Worm (Caenorhabditis elegans) whole organism, L1 larva: ENCODE data around the gene K10B4.3.
"Not testable (repeated sequence)": the region's sequence is repeated elsewhere in the genome, so short reads cannot be mapped to it uniquely, and the experiment has no call there.

Source experiments
- F16B12.6 ChIP-seq: fragments of 150-350 bp; optimal IDR thresholded peaks from 2 replicates; lab custom pipeline; 2014; ENCODE audit warnings: missing biosample characterization, missing genetic modification characterization
- Y116A8C.19 ChIP-seq: sonication (generic microtip); optimal IDR thresholded peaks from 2 replicates; lab custom pipeline; 2016; ENCODE audit warnings: missing compliant biosample characterization, missing genetic modification characterization, borderline replicate concordance
- alr-1 ChIP-seq: fragments of 200-800 bp; sonication (Bioruptor generic); optimal IDR thresholded peaks from 2 replicates; lab custom pipeline; 2018; ENCODE audit warnings: borderline replicate concordance, mild to moderate bottlenecking, missing genetic modification characterization, missing compliant biosample characterization
- ama-1 ChIP-seq: fragments of 150-350 bp; optimal IDR thresholded peaks from 2 replicates; lab custom pipeline; 2014
- blmp-1 ChIP-seq: fragments of 150-350 bp; optimal IDR thresholded peaks from 2 replicates; lab custom pipeline; 2014; ENCODE audit warnings: missing biosample characterization, missing genetic modification characterization
- ceh-63 ChIP-seq: fragments of 200-800 bp; sonication (Bioruptor generic); optimal IDR thresholded peaks from 2 replicates; lab custom pipeline; 2018; ENCODE audit warnings: mild to moderate bottlenecking, missing genetic modification characterization, missing compliant biosample characterization
- ceh-88 ChIP-seq: fragments of 200-800 bp; sonication (Bioruptor generic); IDR thresholded peaks from 2 replicates; pipeline ENCODE4 v1.3.6; 2022; ENCODE audit warnings: missing genetic modification characterization, missing compliant biosample characterization
- ceh-90 ChIP-seq: sonication (generic microtip); optimal IDR thresholded peaks from 2 replicates; lab custom pipeline; 2016; ENCODE audit warnings: missing genetic modification characterization, missing compliant biosample characterization
- ces-1 ChIP-seq: fragments of 150-350 bp; optimal IDR thresholded peaks from 2 replicates; lab custom pipeline; 2014; ENCODE audit warnings: missing biosample characterization, missing genetic modification reagents, missing genetic modification characterization
- dpl-1 ChIP-seq, 3 experiments: fragments of 150-350 bp in 2 of 3; sonication (generic microtip) in 1 of 3; optimal IDR thresholded peaks; 2 replicates each; lab custom pipeline; 2014 to 2017; ENCODE audit warnings: missing biosample characterization in 3 of 3, missing genetic modification characterization in 3 of 3, missing genetic modification reagents in 3 of 3
- egl-13 ChIP-seq: sonication (generic microtip); optimal IDR thresholded peaks from 2 replicates; lab custom pipeline; 2016; ENCODE audit warnings: missing genotype, missing genetic modification reagents, missing genetic modification characterization, missing compliant biosample characterization
- elt-2 ChIP-seq: sonication (generic microtip); optimal IDR thresholded peaks from 2 replicates; lab custom pipeline; 2016; ENCODE audit warnings: missing genetic modification characterization, mild to moderate bottlenecking, inconsistent platforms, missing compliant biosample characterization, missing genetic modification reagents
- ets-5 ChIP-seq: fragments of 200-800 bp; sonication (Bioruptor generic); IDR thresholded peaks from 2 replicates; pipeline ENCODE4 v1.3.6; 2022; ENCODE audit warnings: missing genetic modification characterization, missing compliant biosample characterization
- fkh-8 ChIP-seq: sonication (generic microtip); optimal IDR thresholded peaks from 2 replicates; lab custom pipeline; 2016; ENCODE audit warnings: mild to moderate bottlenecking, missing genetic modification characterization, missing compliant biosample characterization
- grh-1 ChIP-seq: fragments of 200-800 bp; sonication (Bioruptor generic); IDR thresholded peaks from 2 replicates; pipeline ENCODE4 v1.3.6; 2022; ENCODE audit warnings: missing genetic modification reagents, missing genetic modification characterization, missing compliant biosample characterization
- irx-1 ChIP-seq: sonication (generic microtip); optimal IDR thresholded peaks from 2 replicates; lab custom pipeline; 2016; ENCODE audit warnings: missing genetic modification characterization, missing compliant biosample characterization
- jun-1 ChIP-seq: fragments of 150-350 bp; optimal IDR thresholded peaks from 2 replicates; lab custom pipeline; 2014; ENCODE audit warnings: missing biosample characterization, missing genetic modification reagents, missing genetic modification characterization
- lin-13 ChIP-seq: fragments of 150-350 bp; optimal IDR thresholded peaks from 2 replicates; lab custom pipeline; 2014; ENCODE audit warnings: missing biosample characterization, missing genetic modification reagents, missing genetic modification characterization
- lin-35 ChIP-seq, 2 experiments: fragments of 150-350 bp; optimal IDR thresholded peaks; 2 replicates each; lab custom pipeline; 2014; ENCODE audit warnings: missing biosample characterization in 2 of 2, missing genetic modification characterization in 2 of 2, missing genetic modification reagents in 2 of 2
- lin-39 ChIP-seq: fragments of 150-350 bp; optimal IDR thresholded peaks from 2 replicates; lab custom pipeline; 2014; ENCODE audit warnings: missing biosample characterization, missing genetic modification reagents, missing genetic modification characterization
- lsy-2 ChIP-seq, 2 experiments: fragments of 150-350 bp; optimal IDR thresholded peaks; 2 replicates each; lab custom pipeline; 2014; ENCODE audit warnings: missing biosample characterization in 2 of 2, missing genetic modification characterization in 2 of 2
- mdl-1 ChIP-seq, 2 experiments: fragments of 150-350 bp; optimal IDR thresholded peaks; 2 replicates each; lab custom pipeline; 2014 to 2017; ENCODE audit warnings: missing biosample characterization in 2 of 2, missing genetic modification characterization in 2 of 2, inconsistent platforms in 1 of 2
- mef-2 ChIP-seq: fragments of 150-350 bp; optimal IDR thresholded peaks from 2 replicates; lab custom pipeline; 2014; ENCODE audit warnings: missing biosample characterization, missing genetic modification characterization
- mep-1 ChIP-seq: fragments of 150-350 bp; optimal IDR thresholded peaks from 2 replicates; lab custom pipeline; 2014; ENCODE audit warnings: missing biosample characterization, missing genetic modification characterization
- nhr-19 ChIP-seq: fragments of 200-800 bp; sonication (Bioruptor generic); conservative IDR thresholded peaks from 2 replicates; pipeline ENCODE4 v1.3.6; 2022; ENCODE audit warnings: missing genetic modification characterization, missing compliant biosample characterization
- nhr-28 ChIP-seq: fragments of 150-350 bp; optimal IDR thresholded peaks from 2 replicates; lab custom pipeline; 2014; ENCODE audit warnings: missing biosample characterization, missing genetic modification characterization
- nhr-71 ChIP-seq: sonication (generic microtip); optimal IDR thresholded peaks from 2 replicates; lab custom pipeline; 2016; ENCODE audit warnings: mild to moderate bottlenecking, missing genetic modification characterization, moderate library complexity, missing compliant biosample characterization
- nhr-76 ChIP-seq: sonication (generic microtip); optimal IDR thresholded peaks from 2 replicates; lab custom pipeline; 2017; ENCODE audit warnings: missing biosample characterization, missing genetic modification characterization
- nhr-77 ChIP-seq: fragments of 150-350 bp; optimal IDR thresholded peaks from 2 replicates; lab custom pipeline; 2014; ENCODE audit warnings: missing biosample characterization, missing genetic modification characterization
- nhr-84 ChIP-seq: sonication (generic microtip); optimal IDR thresholded peaks from 2 replicates; lab custom pipeline; 2017; ENCODE audit warnings: missing biosample characterization, missing genetic modification characterization
- nhr-85 ChIP-seq: sonication (generic microtip); peaks from one replicate; lab custom pipeline; 2016; ENCODE audit warnings: missing genetic modification characterization, inconsistent platforms, missing compliant biosample characterization
- pag-3 ChIP-seq: sonication (generic microtip); optimal IDR thresholded peaks from 2 replicates; lab custom pipeline; 2017; ENCODE audit warnings: missing genetic modification characterization, mild to moderate bottlenecking, missing compliant biosample characterization, antibody characterized with exemption, borderline replicate concordance; ENCODE audit not compliant: insufficient read depth
- pax-3 ChIP-seq: fragments of 200-800 bp; sonication (Bioruptor generic); optimal IDR thresholded peaks from 2 replicates; lab custom pipeline; 2018; ENCODE audit warnings: mild to moderate bottlenecking, missing genetic modification characterization, moderate library complexity, missing compliant biosample characterization
- pqm-1 ChIP-seq: sonication (generic microtip); optimal IDR thresholded peaks from 3 replicates; lab custom pipeline; 2017; ENCODE audit warnings: missing biosample characterization, missing genetic modification characterization
- skn-1 ChIP-seq: fragments of 150-350 bp; optimal IDR thresholded peaks from 2 replicates; lab custom pipeline; 2014; ENCODE audit warnings: missing biosample characterization, missing genetic modification characterization
- snpc-4 ChIP-seq: fragments of 150-350 bp; optimal IDR thresholded peaks from 2 replicates; lab custom pipeline; 2014; ENCODE audit warnings: missing biosample characterization, missing genetic modification characterization
- snu-23 ChIP-seq: sonication (generic microtip); optimal IDR thresholded peaks from 2 replicates; lab custom pipeline; 2016; ENCODE audit warnings: missing genetic modification characterization, missing compliant biosample characterization
- sox-4 ChIP-seq: sonication (generic microtip); optimal IDR thresholded peaks from 2 replicates; lab custom pipeline; 2016; ENCODE audit warnings: missing genetic modification characterization, missing compliant biosample characterization
- sptf-1 ChIP-seq: fragments of 150-350 bp; optimal IDR thresholded peaks from 2 replicates; lab custom pipeline; 2014; ENCODE audit warnings: missing biosample characterization, missing genetic modification characterization
- swsn-7 ChIP-seq: sonication (generic microtip); optimal IDR thresholded peaks from 2 replicates; lab custom pipeline; 2016; ENCODE audit warnings: missing genetic modification characterization, missing compliant biosample characterization
- tbx-2 ChIP-seq: sonication (generic microtip); optimal IDR thresholded peaks from 2 replicates; lab custom pipeline; 2016; ENCODE audit warnings: missing genetic modification characterization, missing compliant biosample characterization
- tlp-1 ChIP-seq: fragments of 150-350 bp; optimal IDR thresholded peaks from 2 replicates; lab custom pipeline; 2014; ENCODE audit warnings: missing biosample characterization, missing genetic modification characterization
- unc-30 ChIP-seq: sonication (generic microtip); optimal IDR thresholded peaks from 2 replicates; lab custom pipeline; 2017; ENCODE audit warnings: missing biosample characterization, missing genetic modification characterization
- unc-86 ChIP-seq: sonication (generic microtip); optimal IDR thresholded peaks from 2 replicates; lab custom pipeline; 2016; ENCODE audit warnings: missing genetic modification characterization, missing compliant biosample characterization
- unc-98 ChIP-seq: fragments of 200-800 bp; sonication (Bioruptor generic); IDR thresholded peaks from 2 replicates; pipeline ENCODE4 v1.3.6; 2022; ENCODE audit warnings: missing genetic modification characterization, missing compliant biosample characterization
- xbp-1 ChIP-seq: sonication (generic microtip); optimal IDR thresholded peaks from 2 replicates; lab custom pipeline; 2016; ENCODE audit warnings: missing genetic modification characterization, missing compliant biosample characterization
- zag-1 ChIP-seq: fragments of 150-350 bp; optimal IDR thresholded peaks from 2 replicates; lab custom pipeline; 2014; ENCODE audit warnings: missing biosample characterization, missing genetic modification characterization
- zip-4 ChIP-seq: fragments of 200-800 bp; sonication (Bioruptor generic); optimal IDR thresholded peaks from 2 replicates; lab custom pipeline; 2018; ENCODE audit warnings: mild to moderate bottlenecking, missing genetic modification characterization, moderate library complexity, missing compliant biosample characterization
- ztf-11 ChIP-seq, 2 experiments: sonication (generic microtip); optimal IDR thresholded peaks; 2 replicates each; lab custom pipeline; 2016 to 2017; ENCODE audit warnings: missing genetic modification characterization in 2 of 2, missing biosample characterization in 1 of 2, missing compliant biosample characterization in 1 of 2
- ztf-4 ChIP-seq: fragments of 150-350 bp; optimal IDR thresholded peaks from 2 replicates; lab custom pipeline; 2014; ENCODE audit warnings: missing biosample characterization, missing genetic modification characterization

K10B4.3 gene

DNA sequence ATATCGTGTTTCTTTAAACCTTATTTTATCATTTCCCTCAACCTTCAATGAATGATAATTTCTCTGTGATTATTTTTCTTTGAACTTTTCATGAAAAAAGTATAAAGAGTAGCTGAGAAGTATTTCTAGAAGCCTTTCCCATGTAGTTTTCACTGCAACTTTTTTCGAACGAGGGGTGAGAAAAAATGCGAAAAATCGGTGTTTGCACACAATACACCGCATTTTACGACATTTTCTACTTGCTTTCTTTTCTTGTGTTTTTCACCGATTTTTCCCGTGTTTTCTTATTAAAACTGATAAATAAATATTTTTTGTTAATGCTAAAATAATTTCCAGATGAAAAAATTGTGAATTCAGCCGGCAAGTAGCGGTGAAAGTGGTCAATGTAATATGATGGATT is 22.1 kb downstream of the K10B4.3 start, which contains the start of gene C50D2.10:
Gene C50D2.10, plus strand, starts transcription at position 245 of the 400 bp plus-strand sequence.
- TF ChIP-seq zag-1 (tag; lab: Kevin White, UChicago); lin-35 (GFP tag; optimal IDR thresholded peaks at IDR 0.05; lab: Kevin White, UChicago); mep-1 (tag; lab: Kevin White, UChicago): not testable (repeated sequence)

DNA sequence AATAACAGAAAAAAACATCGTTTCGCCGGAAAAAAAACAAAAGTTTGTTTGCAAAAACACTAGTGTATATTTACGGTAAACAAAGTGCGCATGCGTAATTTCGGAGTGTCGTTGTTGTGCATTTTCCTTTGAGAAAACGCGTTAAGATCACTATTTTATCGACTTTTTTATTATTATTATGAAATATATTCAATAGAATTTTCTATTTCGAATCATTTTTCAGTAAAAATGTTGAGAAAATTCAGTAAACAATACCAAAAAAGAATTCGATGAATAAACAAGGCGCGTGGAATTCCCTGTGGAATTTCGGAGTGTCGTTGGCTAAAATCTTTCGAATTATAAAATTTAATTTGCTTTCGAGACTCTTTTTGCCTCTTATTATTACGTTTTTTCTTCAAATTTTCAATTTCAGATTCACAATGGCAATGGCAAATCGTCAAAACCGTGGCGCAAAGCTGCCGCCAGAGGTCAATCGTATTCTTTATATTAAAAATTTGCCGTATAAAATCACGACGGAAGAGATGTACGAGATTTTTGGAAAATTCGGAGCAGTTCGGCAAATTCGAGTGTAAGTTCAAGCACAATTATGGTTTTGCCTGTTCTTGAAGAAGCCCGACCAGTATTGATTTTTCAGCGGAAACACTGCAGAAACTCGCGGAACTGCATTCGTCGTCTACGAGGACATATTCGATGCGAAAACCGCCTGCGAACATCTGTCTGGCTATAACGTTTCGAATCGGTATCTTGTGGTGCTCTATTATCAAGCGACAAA is 22.8 kb downstream of the K10B4.3 start, which contains the start of the genes luc-7L3 and sftb-6:
Gene luc-7L3, minus strand, starts transcription at position 36 of the 772 bp plus-strand sequence.
Gene sftb-6, plus strand, starts transcription at position 413 of the 772 bp plus-strand sequence.
- TF ChIP-seq tlp-1 (no peak), Y116A8C.19 (tag; lab: Kevin White, UChicago) (no peak), lsy-2 (tag; optimal IDR thresholded peaks at IDR 0.05; lab: Kevin White, UChicago) (peak; percentile 74 to 81), snpc-4 (tag; lab: Kevin White, UChicago) (no peak), sptf-1 (tag; lab: Kevin White, UChicago) (no peak), grh-1 (GFP tag; lab: Robert Waterston, UW) (no peak), nhr-85 (peak; percentile 86), ama-1 (no peak), nhr-76 (tag; lab: Kevin White, UChicago) (no peak), sox-4 (tag; lab: Kevin White, UChicago) (peak; percentile 65), xbp-1 (tag; lab: Kevin White, UChicago) (peak; percentile 74), unc-86 (peak; percentile 53), ceh-88 (peak; percentile 67), nhr-28 (no peak), swsn-7 (tag; lab: Kevin White, UChicago) (peak; percentile 79), pqm-1 (tag; lab: Kevin White, UChicago) (no peak), mdl-1 (tag; optimal IDR thresholded peaks at IDR 0.05; lab: Kevin White, UChicago) (no peak), alr-1 (tag; lab: Kevin White, UChicago) (peak; percentile 92), irx-1 (tag; lab: Kevin White, UChicago) (peak; percentile 73), ceh-90 (peak; percentile 44), nhr-71 (peak; percentile 84), unc-30 (tag; lab: Kevin White, UChicago) (no peak), ztf-11 (tag; optimal IDR thresholded peaks at IDR 0.05; lab: Kevin White, UChicago) (peak in 1 of 2 experiments; percentile 24), unc-98 (GFP tag; lab: Robert Waterston, UW) (0 out of 2 replicates have a peak, but pooled peaks have one; percentile 20), tbx-2 (tag; lab: Kevin White, UChicago) (peak; percentile 75), nhr-19 (GFP tag; lab: Robert Waterston, UW) (peak; percentile 75), ceh-63 (no peak), fkh-8 (tag; lab: Kevin White, UChicago) (peak; percentile 76), blmp-1 (peak; percentile 22), skn-1 (peak; percentile 50), egl-13 (tag; lab: Kevin White, UChicago) (peak; percentile 55), jun-1 (tag; lab: Kevin White, UChicago) (no peak), mef-2 (no peak), nhr-84 (no peak), lin-39 (tag; lab: Kevin White, UChicago) (peak; percentile 56), elt-2 (tag; lab: Kevin White, UChicago) (peak; percentile 9), dpl-1 (GFP tag; optimal IDR thresholded peaks at IDR 0.05; lab: Kevin White, UChicago) (peak; percentile 40 to 68 (median 50)), ztf-4 (tag; lab: Kevin White, UChicago) (no peak), pag-3 (tag; lab: Kevin White, UChicago) (no peak), snu-23 (GFP tag; lab: Kevin White, UChicago) (peak; percentile 73), lin-13 (no peak), zip-4 (GFP tag; lab: Kevin White, UChicago) (peak; percentile 55), pax-3 (tag; lab: Kevin White, UChicago) (peak; percentile 46), nhr-77 (tag; lab: Kevin White, UChicago) (peak; percentile 24), F16B12.6 (tag; lab: Kevin White, UChicago) (peak; percentile 28), ces-1 (GFP tag; lab: Kevin White, UChicago) (no peak), ets-5 (GFP tag; lab: Robert Waterston, UW) (no peak)
